Worm (Caenorhabditis elegans): ENCODE results near the gene pmk-2.

Gene pmk-2

DNA sequence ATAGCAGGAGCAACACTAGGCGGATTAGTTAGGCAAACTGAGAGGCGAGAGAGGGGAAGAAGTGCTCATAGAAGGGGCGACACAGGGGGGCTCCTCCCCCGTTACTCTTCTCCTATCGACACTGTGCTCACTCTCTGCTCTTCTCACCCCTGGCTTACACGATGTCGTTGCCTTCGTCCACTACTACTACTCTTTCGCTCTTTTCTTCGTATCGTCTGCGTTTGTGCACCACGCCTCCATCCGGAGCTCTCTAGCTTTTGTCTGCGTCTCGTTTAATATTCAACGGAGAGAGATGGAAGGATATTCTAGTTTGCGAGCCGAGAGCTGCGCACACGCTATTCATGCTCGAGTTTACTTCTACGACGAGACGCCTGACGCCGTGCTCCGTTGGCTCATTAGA, 40.0 kb downstream of the pmk-2 start (continued):
- no peak for TF ChIP-seq C04F5.9 (tag; optimal IDR thresholded peaks at IDR 0.05)
- no peak for TF ChIP-seq ceh-88 (GFP tag; IDR thresholded peaks at IDR 0.05)
- no peak for TF ChIP-seq hpl-2 (GFP tag; optimal IDR thresholded peaks at IDR 0.05)
- no peak for TF ChIP-seq nhr-12 (tag; optimal IDR thresholded peaks at IDR 0.05)
- TF ChIP-seq sup-37 (GFP tag; optimal IDR thresholded peaks at IDR 0.05): no peak
- TF ChIP-seq lin-15B (tag; optimal IDR thresholded peaks at IDR 0.05): no peak
- TF ChIP-seq snpc-4 (tag; optimal IDR thresholded peaks at IDR 0.05): no peak
- no peak for TF ChIP-seq unc-98 (GFP tag; IDR thresholded peaks at IDR 0.05)
- TF ChIP-seq tbx-2 (tag; optimal IDR thresholded peaks at IDR 0.05): peak; percentile 42
- TF ChIP-seq hlh-17 (GFP tag; optimal IDR thresholded peaks at IDR 0.05; ENCODE audit: borderline replicate concordance): no peak
- no peak for TF ChIP-seq pag-3 (tag; optimal IDR thresholded peaks at IDR 0.05; ENCODE audit: borderline replicate concordance, insufficient read depth)
- TF ChIP-seq C16A3.4 (tag; optimal IDR thresholded peaks at IDR 0.05): no peak
- TF ChIP-seq elt-3 (tag; optimal IDR thresholded peaks at IDR 0.05): no peak
- TF ChIP-seq zag-1 (tag; optimal IDR thresholded peaks at IDR 0.05): no peak
- TF ChIP-seq unc-30 (tag; optimal IDR thresholded peaks at IDR 0.05): no peak
- no peak for TF ChIP-seq grh-1 (GFP tag; IDR thresholded peaks at IDR 0.05)
- peak in 1 of 2 experiments; percentile 31 for TF ChIP-seq egl-27 (tag; optimal IDR thresholded peaks at IDR 0.05)
- TF ChIP-seq rnt-1 (tag; optimal IDR thresholded peaks at IDR 0.05): no peak
- TF ChIP-seq irx-1 (tag; optimal IDR thresholded peaks at IDR 0.05): no peak
- peak; percentile 36 for TF ChIP-seq dsc-1 (tag; optimal IDR thresholded peaks at IDR 0.05)
- no peak for TF ChIP-seq vab-15 (tag; optimal IDR thresholded peaks at IDR 0.05)
- no peak for TF ChIP-seq fkh-4 (tag; optimal IDR thresholded peaks at IDR 0.05; ENCODE audit: borderline replicate concordance)
- no peak for TF ChIP-seq zip-4 (GFP tag; optimal IDR thresholded peaks at IDR 0.05)
- TF ChIP-seq ces-1 (GFP tag; optimal IDR thresholded peaks at IDR 0.05): no peak
- TF ChIP-seq blmp-1 (tag; optimal IDR thresholded peaks at IDR 0.05): no peak
- TF ChIP-seq hlh-4 (tag; optimal IDR thresholded peaks at IDR 0.05): no peak
- TF ChIP-seq pqm-1 (tag; optimal IDR thresholded peaks at IDR 0.05): no peak
- no peak for TF ChIP-seq lin-13 (GFP tag; optimal IDR thresholded peaks at IDR 0.05)
- no peak for TF ChIP-seq mdl-1 (tag; optimal IDR thresholded peaks at IDR 0.05)
- peak; percentile 64 for TF ChIP-seq nhr-71 (tag; optimal IDR thresholded peaks at IDR 0.05)
- no peak for TF ChIP-seq nhr-85 (tag)
- peak; percentile 47; the same call in 1 of the 2 replicates for TF ChIP-seq mab-9 (GFP tag; IDR thresholded peaks at IDR 0.05)
- TF ChIP-seq ztf-11 (tag; optimal IDR thresholded peaks at IDR 0.05): no peak

DNA sequence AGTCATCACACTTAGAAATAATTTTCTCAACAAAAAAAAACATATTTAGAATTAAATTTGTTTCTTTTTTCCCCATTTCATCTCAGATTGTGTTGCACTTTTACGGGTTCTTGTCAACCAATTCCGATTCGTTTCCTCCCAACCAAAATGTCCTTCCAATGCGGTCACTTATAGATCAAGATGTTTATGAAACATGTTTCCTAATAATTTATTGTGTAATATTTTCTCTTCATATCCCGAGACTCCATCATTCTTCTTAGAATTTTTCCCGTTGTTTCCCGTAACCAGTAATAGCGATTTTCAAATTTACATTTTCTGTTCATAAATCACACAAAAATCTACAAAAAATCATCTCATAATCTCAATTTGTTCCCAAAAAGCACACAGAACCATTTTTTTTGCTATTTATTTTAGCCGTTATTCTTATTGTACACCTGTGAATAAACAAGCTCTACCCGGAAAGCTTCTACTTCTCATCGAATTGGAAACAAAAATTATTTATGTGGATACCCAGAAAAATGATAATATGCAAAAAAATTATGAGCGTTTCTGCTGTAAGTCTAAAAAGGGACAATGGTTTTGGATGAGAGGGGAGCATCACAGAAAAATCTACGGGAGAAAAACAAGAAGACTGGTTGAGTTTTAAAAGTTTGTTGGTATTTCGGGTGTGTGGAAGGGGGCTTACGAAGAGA, 45.3 kb downstream of the pmk-2 start:
- TF ChIP-seq lin-35 (GFP tag; optimal IDR thresholded peaks at IDR 0.05): no peak
- no peak for TF ChIP-seq jun-1 (tag; optimal IDR thresholded peaks at IDR 0.05)
- peak; percentile 15 for TF ChIP-seq nhr-85 (tag)
- TF ChIP-seq C34B4.2 (tag; optimal IDR thresholded peaks at IDR 0.05): no peak
- TF ChIP-seq snu-23 (GFP tag; optimal IDR thresholded peaks at IDR 0.05): no peak

DNA sequence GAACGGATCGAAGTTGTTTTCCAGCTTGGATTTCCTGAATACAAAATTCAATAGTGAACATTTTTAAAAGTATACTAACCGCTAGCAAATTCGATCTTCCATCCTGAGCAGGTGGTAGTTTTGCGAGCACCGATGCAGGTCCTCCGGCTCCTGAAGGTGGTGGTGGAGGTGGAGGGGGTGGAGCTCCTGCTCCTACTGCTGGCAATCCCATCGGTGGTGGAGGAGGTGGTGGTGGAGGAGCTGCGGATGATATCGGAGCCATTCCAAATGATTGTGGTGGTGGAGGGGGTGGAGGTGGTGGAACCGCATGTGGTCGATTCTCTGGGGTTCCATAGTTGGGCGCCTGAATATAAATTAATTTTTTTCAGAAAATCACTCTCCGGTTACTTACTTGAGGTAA, 46.4 kb downstream of the pmk-2 start:
- no peak for TF ChIP-seq lin-13 (GFP tag; optimal IDR thresholded peaks at IDR 0.05)
- TF ChIP-seq ztf-11 (tag; optimal IDR thresholded peaks at IDR 0.05): no peak
- TF ChIP-seq nhr-90 (tag; optimal IDR thresholded peaks at IDR 0.05; ENCODE audit: poor library complexity): no peak
- no peak for TF ChIP-seq elt-3 (tag; optimal IDR thresholded peaks at IDR 0.05)
- no peak for TF ChIP-seq vab-15 (tag; optimal IDR thresholded peaks at IDR 0.05)
- no peak for TF ChIP-seq dsc-1 (tag; optimal IDR thresholded peaks at IDR 0.05)
- no peak for TF ChIP-seq ces-1 (GFP tag; optimal IDR thresholded peaks at IDR 0.05)
- TF ChIP-seq lir-3 (tag; optimal IDR thresholded peaks at IDR 0.05; ENCODE audit: poor library complexity): no peak
- no peak for TF ChIP-seq nhr-12 (tag; optimal IDR thresholded peaks at IDR 0.05)
- TF ChIP-seq dpl-1 (GFP tag; optimal IDR thresholded peaks at IDR 0.05): no peak
- no peak for TF ChIP-seq ceh-90 (tag; optimal IDR thresholded peaks at IDR 0.05)
- TF ChIP-seq nhr-84 (tag; optimal IDR thresholded peaks at IDR 0.05): no peak
- no peak for TF ChIP-seq nhr-28 (tag; optimal IDR thresholded peaks at IDR 0.05)
- TF ChIP-seq unc-98 (GFP tag; IDR thresholded peaks at IDR 0.05): no peak

Measured in whole organism, L1 larva.